Worm (Caenorhabditis elegans) whole organism, L1 larva: ENCODE measurements around the gene cand-1.

Experiments used
- C04F5.9 ChIP-seq: sonication (generic microtip); optimal IDR thresholded peaks from 2 replicates; lab custom pipeline; 2016; ENCODE audit warnings: missing genetic modification characterization, missing compliant biosample characterization
- C34B4.2 ChIP-seq: sonication (generic microtip); optimal IDR thresholded peaks from 2 replicates; lab custom pipeline; 2017; ENCODE audit warnings: mild to moderate bottlenecking, missing genetic modification characterization, missing compliant biosample characterization
- Y116A8C.19 ChIP-seq: sonication (generic microtip); optimal IDR thresholded peaks from 2 replicates; lab custom pipeline; 2016; ENCODE audit warnings: missing compliant biosample characterization, missing genetic modification characterization, borderline replicate concordance
- ama-1 ChIP-seq: fragments of 150-350 bp; optimal IDR thresholded peaks from 2 replicates; lab custom pipeline; 2014
- blmp-1 ChIP-seq: fragments of 150-350 bp; optimal IDR thresholded peaks from 2 replicates; lab custom pipeline; 2014; ENCODE audit warnings: missing biosample characterization, missing genetic modification characterization
- ceh-8 ChIP-seq: fragments of 200-800 bp; sonication (Bioruptor generic); optimal IDR thresholded peaks from 2 replicates; lab custom pipeline; 2018; ENCODE audit warnings: mild to moderate bottlenecking, missing genetic modification characterization, moderate library complexity, missing compliant biosample characterization
- ceh-90 ChIP-seq: sonication (generic microtip); optimal IDR thresholded peaks from 2 replicates; lab custom pipeline; 2016; ENCODE audit warnings: missing genetic modification characterization, missing compliant biosample characterization
- dsc-1 ChIP-seq: sonication (generic microtip); optimal IDR thresholded peaks from 2 replicates; lab custom pipeline; 2016; ENCODE audit warnings: mild to moderate bottlenecking, missing genetic modification characterization, missing compliant biosample characterization
- efl-1 ChIP-seq, 4 experiments: fragments of 150-350 bp; optimal IDR thresholded peaks in 3 of 4; peaks in 1 of 4; 1 replicate in 1 of 4; 2 replicates in 3 of 4; lab custom pipeline; 2014; ENCODE audit warnings: missing biosample characterization in 2 of 4, missing genetic modification characterization in 2 of 4, missing genetic modification reagents in 2 of 4
- egl-27 ChIP-seq, 2 experiments: fragments of 150-350 bp in 1 of 2; sonication (generic microtip); optimal IDR thresholded peaks; 3 replicates each; lab custom pipeline; 2017 to 2018; ENCODE audit warnings: missing biosample characterization in 2 of 2, missing genetic modification characterization in 2 of 2, missing genetic modification reagents in 2 of 2
- elt-2 ChIP-seq: sonication (generic microtip); optimal IDR thresholded peaks from 2 replicates; lab custom pipeline; 2016; ENCODE audit warnings: missing genetic modification characterization, mild to moderate bottlenecking, inconsistent platforms, missing compliant biosample characterization, missing genetic modification reagents
- ets-5 ChIP-seq: fragments of 200-800 bp; sonication (Bioruptor generic); IDR thresholded peaks from 2 replicates; pipeline ENCODE4 v1.3.6; 2022; ENCODE audit warnings: missing genetic modification characterization, missing compliant biosample characterization
- fkh-4 ChIP-seq: sonication (generic microtip); optimal IDR thresholded peaks from 2 replicates; lab custom pipeline; 2016; ENCODE audit warnings: missing compliant biosample characterization, missing genetic modification characterization, borderline replicate concordance
- grh-1 ChIP-seq: fragments of 200-800 bp; sonication (Bioruptor generic); IDR thresholded peaks from 2 replicates; pipeline ENCODE4 v1.3.6; 2022; ENCODE audit warnings: missing genetic modification reagents, missing genetic modification characterization, missing compliant biosample characterization
- hlh-4 ChIP-seq: sonication (generic microtip); optimal IDR thresholded peaks from 2 replicates; lab custom pipeline; 2016; ENCODE audit warnings: mild to moderate bottlenecking, missing genetic modification characterization, missing compliant biosample characterization
- hpl-2 ChIP-seq: fragments of 150-350 bp; optimal IDR thresholded peaks from 2 replicates; lab custom pipeline; 2014; ENCODE audit warnings: missing biosample characterization, missing genetic modification reagents, missing genetic modification characterization
- jun-1 ChIP-seq: fragments of 150-350 bp; optimal IDR thresholded peaks from 2 replicates; lab custom pipeline; 2014; ENCODE audit warnings: missing biosample characterization, missing genetic modification reagents, missing genetic modification characterization
- lin-14 ChIP-seq: fragments of 200-800 bp; sonication (Bioruptor generic); optimal IDR thresholded peaks from 2 replicates; lab custom pipeline; 2018; ENCODE audit warnings: mild to moderate bottlenecking, missing genetic modification characterization, moderate library complexity, missing compliant biosample characterization
- lin-35 ChIP-seq, 2 experiments: fragments of 150-350 bp; optimal IDR thresholded peaks; 2 replicates each; lab custom pipeline; 2014; ENCODE audit warnings: missing biosample characterization in 2 of 2, missing genetic modification characterization in 2 of 2, missing genetic modification reagents in 2 of 2
- lir-3 ChIP-seq: sonication (generic microtip); optimal IDR thresholded peaks from 2 replicates; lab custom pipeline; 2016; ENCODE audit warnings: mild to moderate bottlenecking, missing genetic modification characterization, moderate library complexity, missing compliant biosample characterization; ENCODE audit not compliant: poor library complexity
- lsy-2 ChIP-seq, 2 experiments: fragments of 150-350 bp; optimal IDR thresholded peaks; 2 replicates each; lab custom pipeline; 2014; ENCODE audit warnings: missing biosample characterization in 2 of 2, missing genetic modification characterization in 2 of 2
- mdl-1 ChIP-seq, 2 experiments: fragments of 150-350 bp; optimal IDR thresholded peaks; 2 replicates each; lab custom pipeline; 2014 to 2017; ENCODE audit warnings: missing biosample characterization in 2 of 2, missing genetic modification characterization in 2 of 2, inconsistent platforms in 1 of 2
- mef-2 ChIP-seq: fragments of 150-350 bp; optimal IDR thresholded peaks from 2 replicates; lab custom pipeline; 2014; ENCODE audit warnings: missing biosample characterization, missing genetic modification characterization
- nhr-11 ChIP-seq: fragments of 150-350 bp; optimal IDR thresholded peaks from 2 replicates; lab custom pipeline; 2014; ENCODE audit warnings: missing biosample characterization, missing genetic modification characterization
- nhr-20 ChIP-seq: sonication (generic microtip); optimal IDR thresholded peaks from 2 replicates; lab custom pipeline; 2016; ENCODE audit warnings: mild to moderate bottlenecking, missing genetic modification characterization, missing compliant biosample characterization
- nhr-28 ChIP-seq: fragments of 150-350 bp; optimal IDR thresholded peaks from 2 replicates; lab custom pipeline; 2014; ENCODE audit warnings: missing biosample characterization, missing genetic modification characterization
- nhr-47 ChIP-seq: sonication (generic microtip); optimal IDR thresholded peaks from 2 replicates; lab custom pipeline; 2016; ENCODE audit warnings: mild to moderate bottlenecking, missing genetic modification characterization, moderate library complexity, missing compliant biosample characterization
- nhr-71 ChIP-seq: sonication (generic microtip); optimal IDR thresholded peaks from 2 replicates; lab custom pipeline; 2016; ENCODE audit warnings: mild to moderate bottlenecking, missing genetic modification characterization, moderate library complexity, missing compliant biosample characterization
- nhr-76 ChIP-seq: sonication (generic microtip); optimal IDR thresholded peaks from 2 replicates; lab custom pipeline; 2017; ENCODE audit warnings: missing biosample characterization, missing genetic modification characterization
- nhr-77 ChIP-seq: fragments of 150-350 bp; optimal IDR thresholded peaks from 2 replicates; lab custom pipeline; 2014; ENCODE audit warnings: missing biosample characterization, missing genetic modification characterization
- nhr-90 ChIP-seq: sonication (generic microtip); optimal IDR thresholded peaks from 2 replicates; lab custom pipeline; 2016; ENCODE audit warnings: mild to moderate bottlenecking, missing genetic modification characterization, missing compliant biosample characterization; ENCODE audit not compliant: poor library complexity
- pax-3 ChIP-seq: fragments of 200-800 bp; sonication (Bioruptor generic); optimal IDR thresholded peaks from 2 replicates; lab custom pipeline; 2018; ENCODE audit warnings: mild to moderate bottlenecking, missing genetic modification characterization, moderate library complexity, missing compliant biosample characterization
- skn-1 ChIP-seq: fragments of 150-350 bp; optimal IDR thresholded peaks from 2 replicates; lab custom pipeline; 2014; ENCODE audit warnings: missing biosample characterization, missing genetic modification characterization
- snpc-4 ChIP-seq: fragments of 150-350 bp; optimal IDR thresholded peaks from 2 replicates; lab custom pipeline; 2014; ENCODE audit warnings: missing biosample characterization, missing genetic modification characterization
- sptf-1 ChIP-seq: fragments of 150-350 bp; optimal IDR thresholded peaks from 2 replicates; lab custom pipeline; 2014; ENCODE audit warnings: missing biosample characterization, missing genetic modification characterization
- sup-37 ChIP-seq: fragments of 200-800 bp; sonication (Bioruptor generic); optimal IDR thresholded peaks from 2 replicates; lab custom pipeline; 2018; ENCODE audit warnings: mild to moderate bottlenecking, missing genetic modification characterization, missing compliant biosample characterization
- unc-130 ChIP-seq: fragments of 150-350 bp; optimal IDR thresholded peaks from 2 replicates; lab custom pipeline; 2017; ENCODE audit warnings: missing biosample characterization, missing genetic modification characterization, inconsistent platforms
- unc-30 ChIP-seq: sonication (generic microtip); optimal IDR thresholded peaks from 2 replicates; lab custom pipeline; 2017; ENCODE audit warnings: missing biosample characterization, missing genetic modification characterization
- unc-86 ChIP-seq: sonication (generic microtip); optimal IDR thresholded peaks from 2 replicates; lab custom pipeline; 2016; ENCODE audit warnings: missing genetic modification characterization, missing compliant biosample characterization
- xbp-1 ChIP-seq: sonication (generic microtip); optimal IDR thresholded peaks from 2 replicates; lab custom pipeline; 2016; ENCODE audit warnings: missing genetic modification characterization, missing compliant biosample characterization
- zag-1 ChIP-seq: fragments of 150-350 bp; optimal IDR thresholded peaks from 2 replicates; lab custom pipeline; 2014; ENCODE audit warnings: missing biosample characterization, missing genetic modification characterization
- ztf-11 ChIP-seq, 2 experiments: sonication (generic microtip); optimal IDR thresholded peaks; 2 replicates each; lab custom pipeline; 2016 to 2017; ENCODE audit warnings: missing genetic modification characterization in 2 of 2, missing biosample characterization in 1 of 2, missing compliant biosample characterization in 1 of 2
- ztf-4 ChIP-seq: fragments of 150-350 bp; optimal IDR thresholded peaks from 2 replicates; lab custom pipeline; 2014; ENCODE audit warnings: missing biosample characterization, missing genetic modification characterization

The cand-1 gene

DNA sequence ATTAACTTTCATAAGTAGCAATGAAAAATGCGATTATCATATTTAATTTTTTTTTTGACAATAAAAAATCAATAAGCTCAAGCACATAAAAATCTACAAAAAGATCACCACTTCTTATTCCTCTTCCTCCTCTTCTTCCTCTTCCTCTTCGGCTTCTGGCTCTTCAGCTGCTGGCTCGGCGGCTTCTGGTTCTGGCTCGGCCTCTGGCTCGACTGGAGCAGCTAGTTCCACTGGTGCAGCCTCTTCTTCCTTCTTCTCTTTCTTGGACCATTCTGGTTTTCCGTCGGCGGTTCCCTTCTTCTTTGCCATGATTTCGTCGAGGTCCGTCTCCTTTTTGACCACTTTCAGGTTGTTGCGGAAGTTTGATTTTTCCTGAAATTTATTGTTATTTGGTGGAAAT is 31.0 kb downstream of the cand-1 start:
- TF ChIP-seq ceh-8 (GFP tag; lab: Kevin White, UChicago) (no peak), unc-30 (no peak), sup-37 (GFP tag; lab: Kevin White, UChicago) (no peak), ztf-4 (tag; lab: Kevin White, UChicago) (no peak), mef-2 (tag; lab: Kevin White, UChicago) (no peak)

DNA sequence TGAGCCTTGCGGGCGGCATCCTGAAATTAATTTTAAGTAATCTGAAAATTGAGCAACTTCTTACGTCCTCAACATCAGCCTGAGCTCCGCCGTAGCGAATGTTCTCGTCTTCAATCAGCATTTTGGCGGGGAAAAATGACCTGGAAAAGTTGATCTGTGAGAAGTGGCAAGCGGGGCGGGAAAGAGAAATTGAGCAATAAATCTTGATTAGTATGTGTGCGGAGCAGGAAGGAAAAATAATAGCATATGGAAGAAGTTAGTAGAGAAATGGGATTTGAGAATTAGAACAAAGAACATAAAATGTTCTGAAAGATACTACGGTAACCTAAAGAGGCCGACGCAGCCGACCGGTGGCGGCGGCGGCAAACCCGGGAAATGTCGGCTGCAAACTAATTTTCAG is 32.3 kb downstream of the cand-1 start, which contains the start of gene tni-3:
tni-3 (minus strand) TSS at position 140 of the 400 bp plus-strand sequence.
- TF ChIP-seq nhr-76 (tag; lab: Kevin White, UChicago): no peak
- no peak for TF ChIP-seq egl-27 (tag; optimal IDR thresholded peaks at IDR 0.05; lab: Kevin White, UChicago)
- TF ChIP-seq nhr-28: no peak
- peak; percentile 87 for TF ChIP-seq dsc-1 (tag; lab: Kevin White, UChicago)
- TF ChIP-seq jun-1 (tag; lab: Kevin White, UChicago): no peak
- TF ChIP-seq nhr-90 (tag; lab: Kevin White, UChicago): no peak
- TF ChIP-seq fkh-4 (tag; lab: Kevin White, UChicago): peak; percentile 59

DNA sequence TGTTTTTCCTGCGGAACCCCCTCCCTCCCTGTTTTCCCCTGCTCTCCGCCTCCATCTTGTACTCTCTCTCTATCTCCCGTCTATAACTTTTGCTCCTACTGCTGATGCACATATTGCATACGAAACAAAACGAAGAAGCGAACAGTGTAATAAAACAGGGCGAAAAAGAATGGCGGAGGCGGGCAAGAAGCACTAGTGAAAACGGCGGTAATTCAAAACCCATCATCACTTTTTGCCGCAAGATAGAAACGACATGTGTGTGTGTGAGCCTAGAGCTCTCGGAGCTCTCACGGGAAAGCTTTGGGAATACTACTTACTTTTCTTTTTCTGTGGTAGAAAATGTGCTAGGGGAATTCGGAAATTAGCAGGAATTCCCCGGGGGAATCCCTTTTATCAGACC is 33.4 kb downstream of the cand-1 start:
- TF ChIP-seq hlh-4 (tag; lab: Kevin White, UChicago) (no peak), C34B4.2 (tag; lab: Kevin White, UChicago) (no peak)

DNA sequence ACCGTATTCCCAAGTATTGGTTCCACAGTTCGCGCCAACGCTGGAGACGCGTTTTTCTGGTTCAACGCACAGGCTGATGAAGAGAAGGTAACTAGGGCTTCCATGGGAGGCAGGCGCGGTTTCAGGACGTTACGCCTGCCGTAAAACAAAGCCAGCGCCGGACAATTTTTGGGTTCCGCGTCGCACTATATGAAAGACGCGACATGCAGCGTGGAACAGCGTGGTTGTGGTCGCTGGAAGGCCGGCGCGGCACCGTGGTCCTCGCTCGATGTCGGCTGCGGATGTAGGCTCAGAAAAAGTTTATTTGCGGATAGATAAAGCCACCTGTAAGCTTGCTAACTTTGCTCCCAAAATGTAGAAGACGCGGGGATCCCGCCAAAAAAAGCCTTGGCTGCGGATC is 35.8 kb downstream of the cand-1 start:
- TF ChIP-seq fkh-4 (tag; lab: Kevin White, UChicago) (no peak), mdl-1 (tag; optimal IDR thresholded peaks at IDR 0.05; lab: Kevin White, UChicago) (no peak), ceh-90 (tag; lab: Kevin White, UChicago) (no peak), nhr-76 (tag; lab: Kevin White, UChicago) (no peak), xbp-1 (no peak), hpl-2 (GFP tag; lab: Kevin White, UChicago) (no peak), nhr-20 (tag; lab: Kevin White, UChicago) (no peak), skn-1 (tag; lab: Kevin White, UChicago) (no peak), ceh-8 (GFP tag; lab: Kevin White, UChicago) (no peak), ama-1 (lab: Kevin White, UChicago) (no peak), Y116A8C.19 (tag; lab: Kevin White, UChicago) (no peak), ets-5 (GFP tag; lab: Robert Waterston, UW) (no peak), unc-30 (no peak), pax-3 (tag; lab: Kevin White, UChicago) (no peak), zag-1 (no peak), sptf-1 (tag; lab: Kevin White, UChicago) (no peak), C04F5.9 (no peak), elt-2 (tag; lab: Kevin White, UChicago) (no peak), ztf-4 (tag; lab: Kevin White, UChicago) (no peak)

DNA sequence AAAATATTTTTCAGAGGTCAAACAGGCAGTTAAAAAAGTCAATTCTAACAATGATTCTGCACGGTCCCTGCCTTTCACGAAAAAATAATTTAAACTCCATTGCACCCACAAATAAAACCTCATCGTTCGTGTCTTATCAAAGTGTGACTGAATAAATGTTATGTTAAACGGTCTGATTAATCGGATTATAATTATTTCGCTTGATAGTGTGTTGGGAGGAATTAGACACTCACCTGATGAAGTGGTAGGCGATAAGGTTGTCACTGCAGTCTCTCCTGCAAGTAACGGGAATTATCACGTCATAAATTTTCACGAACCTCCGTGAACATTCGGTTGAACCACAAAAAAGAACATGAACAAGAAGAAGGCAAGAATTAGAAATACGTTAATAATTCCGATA is 37.6 kb downstream of the cand-1 start:
- TF ChIP-seq C04F5.9 (no peak), lin-35 (GFP tag; optimal IDR thresholded peaks at IDR 0.05; lab: Kevin White, UChicago) (peak in 1 of 2 experiments; percentile 14), lir-3 (tag; lab: Kevin White, UChicago) (no peak), elt-2 (tag; lab: Kevin White, UChicago) (peak; percentile 91), nhr-71 (tag; lab: Kevin White, UChicago) (no peak), nhr-90 (tag; lab: Kevin White, UChicago) (no peak), unc-86 (tag; lab: Kevin White, UChicago) (no peak), hpl-2 (GFP tag; lab: Kevin White, UChicago) (no peak), ztf-11 (tag; optimal IDR thresholded peaks at IDR 0.05; lab: Kevin White, UChicago) (no peak), jun-1 (tag; lab: Kevin White, UChicago) (peak; percentile 8), snpc-4 (no peak), lin-14 (GFP tag; lab: Kevin White, UChicago) (no peak), blmp-1 (tag; lab: Kevin White, UChicago) (no peak), nhr-11 (tag; lab: Kevin White, UChicago) (no peak), nhr-47 (tag; lab: Kevin White, UChicago) (no peak), unc-130 (tag; lab: Kevin White, UChicago) (no peak), lsy-2 (tag; optimal IDR thresholded peaks at IDR 0.05; lab: Kevin White, UChicago) (no peak), efl-1 (optimal IDR thresholded peaks at IDR 0.05; lab: Kevin White, UChicago) (no peak), efl-1 (GFP tag; optimal IDR thresholded peaks at IDR 0.05 in 1 of 2; lab: Kevin White, UChicago) (no peak), nhr-77 (no peak), mdl-1 (tag; optimal IDR thresholded peaks at IDR 0.05; lab: Kevin White, UChicago) (no peak), grh-1 (GFP tag; lab: Robert Waterston, UW) (no peak)
